Fruit fly (Drosophila melanogaster): ENCODE data around the gene ss.

DNA sequence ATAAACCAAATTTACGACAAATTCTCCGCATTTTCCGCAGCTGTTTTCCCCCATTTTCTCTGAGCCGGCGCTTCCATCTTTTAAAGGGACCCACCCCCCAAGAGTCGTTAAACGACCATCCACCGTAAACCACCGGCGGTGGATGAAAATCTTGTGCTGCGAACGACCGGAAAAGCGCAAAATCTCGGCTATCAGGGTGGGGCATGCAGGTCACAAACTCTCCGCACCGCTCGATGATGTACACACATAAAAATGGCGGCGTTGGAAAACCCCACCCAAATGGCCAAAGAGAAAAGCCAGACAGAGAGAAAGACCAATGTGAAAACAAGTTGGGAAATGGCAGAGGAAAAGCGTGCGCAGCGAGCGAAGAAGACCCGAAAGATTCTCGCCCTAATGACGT, 17.9 kb downstream of the ss start:
- no peak for TF ChIP-seq Dll (optimal IDR thresholded peaks at IDR 0.05)
- TF ChIP-seq CG8478 (optimal IDR thresholded peaks at IDR 0.05): no peak
- TF ChIP-seq psq (optimal IDR thresholded peaks at IDR 0.05): no peak
